Worm (Caenorhabditis elegans) whole organism, midembryonic: ENCODE results near the gene emc-5.

Experiments used
- cog-1 ChIP-seq: sonication (generic microtip); optimal IDR thresholded peaks from 2 replicates; lab custom pipeline; 2016; ENCODE audit warnings: missing genetic modification characterization, missing compliant biosample characterization
- flt-1 ChIP-seq: fragments of 200-800 bp; sonication (Bioruptor generic); IDR thresholded peaks from 2 replicates; pipeline ENCODE4 v1.3.6; 2022; ENCODE audit warnings: missing genetic modification characterization, missing compliant biosample characterization
- klf-2 ChIP-seq: fragments of 200-800 bp; sonication (Bioruptor generic); conservative IDR thresholded peaks from 2 replicates; pipeline ENCODE4 v1.3.6; 2022; ENCODE audit warnings: missing genetic modification reagents, missing genetic modification characterization, missing compliant biosample characterization
- med-1 ChIP-seq: sonication (generic microtip); optimal IDR thresholded peaks from 2 replicates; lab custom pipeline; 2017; ENCODE audit warnings: missing genetic modification characterization, mild to moderate bottlenecking, missing compliant biosample characterization, antibody characterized with exemption, missing genetic modification reagents; ENCODE audit not compliant: insufficient read depth
- ref-1 ChIP-seq: fragments of 200-800 bp; sonication (Bioruptor generic); conservative IDR thresholded peaks from 2 replicates; pipeline ENCODE4 v1.3.6; 2022; ENCODE audit warnings: missing genetic modification reagents, missing genetic modification characterization, missing compliant biosample characterization
- tab-1 ChIP-seq: fragments of 200-800 bp; sonication (Bioruptor generic); IDR thresholded peaks from 2 replicates; pipeline ENCODE4 v1.3.6; 2022; ENCODE audit warnings: missing genetic modification characterization, missing compliant biosample characterization
- ztf-23 ChIP-seq: fragments of 200-800 bp; sonication (Bioruptor generic); IDR thresholded peaks from 2 replicates; pipeline ENCODE4 v1.3.6; 2022; ENCODE audit warnings: missing genetic modification reagents, missing genetic modification characterization, missing compliant biosample characterization
- ztf-29 ChIP-seq: fragments of 200-800 bp; sonication (Bioruptor generic); IDR thresholded peaks from 2 replicates; pipeline ENCODE4 v1.3.6; 2022; ENCODE audit warnings: missing genetic modification reagents, missing genetic modification characterization, missing compliant biosample characterization

DNA sequence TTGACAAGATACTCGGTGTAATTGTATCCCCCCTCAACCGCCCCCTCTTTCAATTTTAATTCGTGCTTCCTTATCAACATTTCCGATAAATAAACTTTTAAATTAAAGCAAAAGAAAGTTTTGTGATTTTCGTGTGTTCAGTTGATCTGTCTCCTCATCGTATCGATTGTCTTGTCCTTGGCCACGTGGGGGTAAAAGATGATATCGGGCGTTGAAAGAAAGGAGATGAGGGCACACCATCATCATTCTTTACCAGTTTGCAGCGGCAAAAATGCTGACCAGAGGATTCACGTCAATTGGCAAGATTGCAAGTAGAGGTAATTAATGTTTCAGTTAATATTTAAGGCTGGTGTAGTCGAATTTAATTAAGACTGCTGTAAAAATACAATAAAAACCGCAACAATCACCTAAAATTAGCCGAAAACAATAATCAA is 50.7 kb downstream of the emc-5 start, which contains the start of gene F54D5.7:
- TF ChIP-seq ref-1 (GFP tag; lab: Robert Waterston, UW) = no peak
- no peak for TF ChIP-seq tab-1 (GFP tag; lab: Robert Waterston, UW)
- TF ChIP-seq klf-2 (GFP tag; lab: Robert Waterston, UW) = no peak
- TF ChIP-seq ztf-29 (GFP tag; lab: Robert Waterston, UW) = no peak
- no peak for TF ChIP-seq cog-1 (tag; lab: Kevin White, UChicago)
- TF ChIP-seq med-1 = no peak
- TF ChIP-seq ztf-23 = no peak
- 0 out of 2 replicates have a peak, but pooled peaks have one; percentile 13 for TF ChIP-seq flt-1 (GFP tag; lab: Robert Waterston, UW)
